Worm (Caenorhabditis elegans): ENCODE measurements around the gene fat-3.

- TF ChIP-seq jun-1 (tag; optimal IDR thresholded peaks at IDR 0.05), result no peak
- no peak for TF ChIP-seq ceh-16 (tag; optimal IDR thresholded peaks at IDR 0.05)
- no peak for TF ChIP-seq lin-39 (tag; optimal IDR thresholded peaks at IDR 0.05)
- no peak for TF ChIP-seq sea-2 (GFP tag; optimal IDR thresholded peaks at IDR 0.05)
- no peak for TF ChIP-seq egl-27 (tag; optimal IDR thresholded peaks at IDR 0.05)
- TF ChIP-seq ztf-4 (tag; optimal IDR thresholded peaks at IDR 0.05), result no peak
Observed at ce11 chrIV:9852250-9852649, 49.4 kb downstream of the fat-3 start, which contains the start of gene ssq-1.
